Worm (Caenorhabditis elegans): Measurements from ENCODE around the gene cmk-1.

The cmk-1 gene

ce11 chrIV:1845061-1845460 lies 20.8 kb downstream of the cmk-1 start (continued):
- TF ChIP-seq F13H6.1 (tag; optimal IDR thresholded peaks at IDR 0.05): peak; percentile 33
- no peak for TF ChIP-seq egl-27 (tag; optimal IDR thresholded peaks at IDR 0.05)
- TF ChIP-seq mbf-1 (tag; optimal IDR thresholded peaks at IDR 0.05): no peak
- TF ChIP-seq mdl-1 (tag; optimal IDR thresholded peaks at IDR 0.05): no peak
- TF ChIP-seq skn-1 (tag; optimal IDR thresholded peaks at IDR 0.05): no peak
- no peak for TF ChIP-seq alr-1 (tag; optimal IDR thresholded peaks at IDR 0.05)
- no peak for TF ChIP-seq elt-1 (tag; optimal IDR thresholded peaks at IDR 0.05)
- no peak for TF ChIP-seq mab-5 (tag; optimal IDR thresholded peaks at IDR 0.05)
- TF ChIP-seq lin-11 (tag; optimal IDR thresholded peaks at IDR 0.05): no peak
- TF ChIP-seq elt-3 (tag; optimal IDR thresholded peaks at IDR 0.05): no peak
- TF ChIP-seq ceh-16 (tag; optimal IDR thresholded peaks at IDR 0.05): no peak
- no peak for TF ChIP-seq lin-39 (tag; optimal IDR thresholded peaks at IDR 0.05)
- no peak for TF ChIP-seq ztf-11 (tag; optimal IDR thresholded peaks at IDR 0.05)
- TF ChIP-seq nhr-6 (tag; optimal IDR thresholded peaks at IDR 0.05): no peak
- TF ChIP-seq dmd-4 (tag; optimal IDR thresholded peaks at IDR 0.05): no peak
- TF ChIP-seq crh-2 (tag; optimal IDR thresholded peaks at IDR 0.05): peak; percentile 49
- no peak for TF ChIP-seq lin-13 (GFP tag; optimal IDR thresholded peaks at IDR 0.05)
- peak; percentile 16 for TF ChIP-seq sma-9 (GFP tag; optimal IDR thresholded peaks at IDR 0.05)
- TF ChIP-seq sma-9 (tag; optimal IDR thresholded peaks at IDR 0.05): no peak
- no peak for TF ChIP-seq zag-1 (tag; optimal IDR thresholded peaks at IDR 0.05)
- peak; percentile 41 for TF ChIP-seq nhr-129 (tag; optimal IDR thresholded peaks at IDR 0.05)

ce11 chrIV:1846451-1846850 lies 22.2 kb downstream of the cmk-1 start:
- TF ChIP-seq elt-3 (tag; optimal IDR thresholded peaks at IDR 0.05) (no peak), unc-55 (GFP tag; optimal IDR thresholded peaks at IDR 0.05) (no peak), fos-1 (tag; optimal IDR thresholded peaks at IDR 0.05) (no peak), ZK546.5 (tag; optimal IDR thresholded peaks at IDR 0.05) (no peak), nhr-6 (tag; optimal IDR thresholded peaks at IDR 0.05) (no peak), lin-11 (tag; optimal IDR thresholded peaks at IDR 0.05) (no peak), sma-9 (GFP tag; optimal IDR thresholded peaks at IDR 0.05) (no peak), sma-9 (tag; optimal IDR thresholded peaks at IDR 0.05) (no peak), skn-1 (tag; optimal IDR thresholded peaks at IDR 0.05) (no peak), ama-1 (optimal IDR thresholded peaks at IDR 0.05) (no peak), nhr-237 (tag; optimal IDR thresholded peaks at IDR 0.05) (no peak), ztf-11 (tag; optimal IDR thresholded peaks at IDR 0.05) (no peak), nhr-10 (tag; optimal IDR thresholded peaks at IDR 0.05) (no peak), lin-13 (GFP tag; optimal IDR thresholded peaks at IDR 0.05) (no peak), sem-4 (tag; optimal IDR thresholded peaks at IDR 0.05) (no peak)

DNA sequence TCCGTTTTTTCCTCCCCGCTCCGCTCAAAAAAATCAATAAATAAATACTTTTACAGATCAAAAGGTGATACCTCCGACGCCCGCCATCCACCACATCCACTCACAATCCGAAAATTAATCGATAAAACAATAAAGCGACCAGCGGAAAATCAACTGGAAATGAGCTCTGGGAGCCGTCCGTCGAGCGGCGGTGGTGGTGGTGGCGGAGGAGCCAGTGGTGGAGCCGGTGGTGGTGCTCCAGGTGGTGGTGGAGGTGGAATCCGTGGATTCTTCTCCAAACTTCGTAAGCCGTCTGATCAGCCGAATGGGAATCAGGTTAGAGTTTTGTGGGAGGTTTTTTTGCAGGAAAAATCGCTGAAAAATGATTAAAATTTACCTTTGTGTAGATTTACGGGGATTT lies 23.6 kb downstream of the cmk-1 start, which contains the start of gene egl-4:
Gene egl-4 (plus strand): TSS at position 160 of the 400 bp plus-strand sequence.
- TF ChIP-seq nhr-77 (tag; optimal IDR thresholded peaks at IDR 0.05) (no peak), sma-3 (GFP tag; optimal IDR thresholded peaks at IDR 0.05) (no peak), sma-9 (GFP tag; optimal IDR thresholded peaks at IDR 0.05) (no peak), sma-9 (tag; optimal IDR thresholded peaks at IDR 0.05) (no peak), ceh-16 (tag; optimal IDR thresholded peaks at IDR 0.05) (no peak), aly-2 (tag; optimal IDR thresholded peaks at IDR 0.05) (no peak), ztf-11 (tag; optimal IDR thresholded peaks at IDR 0.05) (no peak), nhr-129 (tag; optimal IDR thresholded peaks at IDR 0.05) (no peak), unc-39 (tag; optimal IDR thresholded peaks at IDR 0.05) (no peak)

DNA sequence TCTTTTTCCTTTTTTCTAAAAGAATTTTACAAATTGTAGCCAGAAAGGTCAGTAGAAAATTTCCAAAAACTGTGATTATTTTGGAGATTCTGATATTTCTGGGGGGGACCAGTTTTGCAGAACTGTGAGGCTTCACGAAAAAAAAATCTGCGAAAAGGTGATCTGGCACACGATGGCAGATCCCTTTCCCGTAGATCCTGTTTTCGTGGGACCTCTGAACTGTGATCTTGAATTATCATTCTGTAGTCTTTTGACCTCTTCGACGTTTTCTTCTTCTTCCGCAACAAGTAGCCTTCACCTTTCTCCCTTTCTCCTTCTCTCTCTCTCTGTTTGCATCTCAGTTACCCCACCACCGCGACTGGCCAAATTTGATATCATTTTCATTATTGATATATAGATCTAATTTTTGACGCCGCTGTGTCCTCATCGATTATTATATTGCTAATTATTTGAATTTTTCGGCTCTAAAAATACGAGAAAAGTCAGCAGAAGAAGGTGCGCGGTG lies 29.7 kb downstream of the cmk-1 start:
- peak; percentile 61 for TF ChIP-seq blmp-1 (tag; optimal IDR thresholded peaks at IDR 0.05; ENCODE audit: insufficient read depth)
- no peak for TF ChIP-seq nhr-10 (tag; optimal IDR thresholded peaks at IDR 0.05)

- TF ChIP-seq lin-39 (tag; optimal IDR thresholded peaks at IDR 0.05) (no peak), sem-4 (tag; optimal IDR thresholded peaks at IDR 0.05) (peak; percentile 33), peb-1 (tag; optimal IDR thresholded peaks at IDR 0.05) (no peak), nhr-129 (tag; optimal IDR thresholded peaks at IDR 0.05) (peak; percentile 88), ZK546.5 (tag; optimal IDR thresholded peaks at IDR 0.05) (no peak), blmp-1 (tag; optimal IDR thresholded peaks at IDR 0.05; ENCODE audit: insufficient read depth) (peak; percentile 32), nhr-237 (tag; optimal IDR thresholded peaks at IDR 0.05) (no peak), nhr-11 (tag; optimal IDR thresholded peaks at IDR 0.05) (no peak), alr-1 (tag; optimal IDR thresholded peaks at IDR 0.05) (no peak), egl-27 (tag; optimal IDR thresholded peaks at IDR 0.05) (peak; percentile 44), nhr-6 (tag; optimal IDR thresholded peaks at IDR 0.05) (no peak), C34F6.9 (tag; optimal IDR thresholded peaks at IDR 0.05) (peak; percentile 72), lsy-2 (tag; optimal IDR thresholded peaks at IDR 0.05) (peak in 1 of 2 experiments; percentile 64), nhr-77 (tag; optimal IDR thresholded peaks at IDR 0.05) (no peak), fos-1 (tag; optimal IDR thresholded peaks at IDR 0.05) (peak; percentile 34), unc-55 (GFP tag; optimal IDR thresholded peaks at IDR 0.05) (peak; percentile 62), mbf-1 (tag; optimal IDR thresholded peaks at IDR 0.05) (no peak), zag-1 (tag; optimal IDR thresholded peaks at IDR 0.05) (peak; percentile 73), unc-39 (tag; optimal IDR thresholded peaks at IDR 0.05) (no peak), mab-5 (tag; optimal IDR thresholded peaks at IDR 0.05) (peak; percentile 47), dmd-4 (tag; optimal IDR thresholded peaks at IDR 0.05) (no peak), Y55F3AM.14 (GFP tag; optimal IDR thresholded peaks at IDR 0.05) (peak; percentile 54), nhr-12 (tag; optimal IDR thresholded peaks at IDR 0.05) (no peak), mdl-1 (tag; optimal IDR thresholded peaks at IDR 0.05) (peak; percentile 76 to 84), nhr-10 (tag; optimal IDR thresholded peaks at IDR 0.05) (no peak), ama-1 (optimal IDR thresholded peaks at IDR 0.05) (no peak), crh-2 (tag; optimal IDR thresholded peaks at IDR 0.05) (peak; percentile 98), elt-3 (tag; optimal IDR thresholded peaks at IDR 0.05) (no peak), elt-1 (tag; optimal IDR thresholded peaks at IDR 0.05) (no peak), lin-11 (tag; optimal IDR thresholded peaks at IDR 0.05) (peak; percentile 45), skn-1 (tag; optimal IDR thresholded peaks at IDR 0.05) (no peak), nhr-21 (tag; optimal IDR thresholded peaks at IDR 0.05) (peak; percentile 49), gmeb-1 (tag; optimal IDR thresholded peaks at IDR 0.05) (peak; percentile 59)
These were observed 33.6 kb downstream of the cmk-1 start for ce11 chrIV:1857866-1858271.

All from whole organism, L2 larva.